Fruit fly (Drosophila melanogaster): ENCODE results near the gene CLIP-190.

Gene CLIP-190

DNA sequence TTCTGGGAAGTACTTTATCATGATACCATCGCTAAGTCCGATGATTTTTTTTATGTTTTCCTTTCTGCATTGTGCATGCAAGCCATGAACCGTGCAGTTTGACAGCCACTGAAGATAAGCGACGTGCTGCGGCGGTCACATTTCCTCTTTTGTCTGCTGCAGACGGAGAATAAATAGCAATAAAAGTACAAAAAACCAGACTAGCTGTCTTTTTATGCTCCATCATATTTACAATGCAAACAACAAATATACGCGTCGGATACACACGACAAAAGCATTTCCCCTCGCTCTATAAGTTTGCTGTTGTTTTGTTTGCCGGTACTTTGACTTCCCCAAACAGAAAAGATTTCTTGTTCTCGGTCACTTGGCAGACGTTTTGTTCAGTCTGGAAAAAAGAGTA, 4.7 kb upstream of the CLIP-190 start (continued):
- TF ChIP-seq CG2202 (tag; optimal IDR thresholded peaks at IDR 0.05) (peak; percentile 90), her (GFP tag; optimal IDR thresholded peaks at IDR 0.05) (peak; percentile 59), CG9437 (GFP tag; optimal IDR thresholded peaks at IDR 0.05) (no peak), gsb-n (tag; optimal IDR thresholded peaks at IDR 0.05) (peak; percentile 91), H2.0 (GFP tag; IDR thresholded peaks at IDR 0.05) (no peak), NfI (GFP tag; optimal IDR thresholded peaks at IDR 0.05) (no peak), da (GFP tag; optimal IDR thresholded peaks at IDR 0.05) (peak; percentile 49), zf30C (GFP tag; optimal IDR thresholded peaks at IDR 0.05) (no peak), CG1602 (GFP tag; optimal IDR thresholded peaks at IDR 0.05) (peak; percentile 71), abd-A (tag; optimal IDR thresholded peaks at IDR 0.05) (no peak), CG16863 (GFP tag; optimal IDR thresholded peaks at IDR 0.05) (peak; percentile 74), CG13775 (GFP tag; optimal IDR thresholded peaks at IDR 0.05) (peak; percentile 15), ken (GFP tag; IDR thresholded peaks at IDR 0.05) (peak; percentile 45; the same call in 1 of the 3 replicates), sob (GFP tag; IDR thresholded peaks at IDR 0.05) (peak; percentile 61), CG30020 (tag; optimal IDR thresholded peaks at IDR 0.05) (no peak), Sox102F (GFP tag; optimal IDR thresholded peaks at IDR 0.05) (peak; percentile 73), CG11504 (tag; optimal IDR thresholded peaks at IDR 0.05) (peak; percentile 61), Kr (GFP tag; optimal IDR thresholded peaks at IDR 0.05) (peak; percentile 93), Ptx1 (GFP tag; IDR thresholded peaks at IDR 0.05) (peak; percentile 35; the same call in 1 of the 2 replicates), CG6813 (GFP tag; optimal IDR thresholded peaks at IDR 0.05) (peak; percentile 87), lov (optimal IDR thresholded peaks at IDR 0.05) (no peak), lov (GFP tag; IDR thresholded peaks at IDR 0.05) (peak; percentile 51; the same call in 1 of the 3 replicates), Rx (GFP tag; IDR thresholded peaks at IDR 0.05) (no peak; the same call in 1 of the 2 replicates), CG11398 (GFP tag; optimal IDR thresholded peaks at IDR 0.05) (peak; percentile 81), unc-4 (GFP tag; IDR thresholded peaks at IDR 0.05; ENCODE audit: partially characterized antibody) (no peak), Neu2 (GFP tag; optimal IDR thresholded peaks at IDR 0.05; ENCODE audit: borderline replicate concordance) (no peak), CG11695 (GFP tag; IDR thresholded peaks at IDR 0.05) (0 out of 3 replicates have a peak, but pooled peaks have one; percentile 27), CG17385 (GFP tag; optimal IDR thresholded peaks at IDR 0.05) (peak; percentile 55), Lhr (GFP tag; optimal IDR thresholded peaks at IDR 0.05) (peak; percentile 88), pho (GFP tag; optimal IDR thresholded peaks at IDR 0.05) (peak; percentile 17), Hand (GFP tag; optimal IDR thresholded peaks at IDR 0.05) (no peak), Awh (GFP tag; IDR thresholded peaks at IDR 0.05) (peak; percentile 87), CG12391 (tag; optimal IDR thresholded peaks at IDR 0.05) (peak; percentile 33), CG13123 (GFP tag; optimal IDR thresholded peaks at IDR 0.05) (peak; percentile 73), CG1024 (GFP tag; IDR thresholded peaks at IDR 0.05) (peak; percentile 45; the same call in 1 of the 2 replicates), oc (tag; optimal IDR thresholded peaks at IDR 0.05) (peak; percentile 88), CG14860 (GFP tag; IDR thresholded peaks at IDR 0.05; ENCODE audit: partially characterized antibody) (no peak), ap (GFP tag; IDR thresholded peaks at IDR 0.05) (peak; percentile 39; the same call in 1 of the 2 replicates), CG18764 (GFP tag; optimal IDR thresholded peaks at IDR 0.05) (peak; percentile 72), CG18011 (GFP tag; optimal IDR thresholded peaks at IDR 0.05) (no peak), CG1792 (GFP tag; optimal IDR thresholded peaks at IDR 0.05) (peak; percentile 71), CG12744 (GFP tag; optimal IDR thresholded peaks at IDR 0.05) (peak; percentile 9), CG17186 (GFP tag; optimal IDR thresholded peaks at IDR 0.05) (peak; percentile 86), CG11560 (tag; IDR thresholded peaks at IDR 0.05) (no peak), CG30431 (GFP tag; optimal IDR thresholded peaks at IDR 0.05) (peak; percentile 74), E2f2 (GFP tag; IDR thresholded peaks at IDR 0.05) (no peak), CG9215 (GFP tag; IDR thresholded peaks at IDR 0.05) (no peak), grn (GFP tag; optimal IDR thresholded peaks at IDR 0.05) (peak; percentile 70), sqz (GFP tag; optimal IDR thresholded peaks at IDR 0.05) (peak; percentile 83), Sry-β (GFP tag; optimal IDR thresholded peaks at IDR 0.05) (peak; percentile 32), CG7556 (GFP tag; optimal IDR thresholded peaks at IDR 0.05) (peak; percentile 51)
